Worm (Caenorhabditis elegans) whole organism, L4 larva: ENCODE results near the gene asp-15.

Source experiments
- F44E2.7 ChIP-seq: fragments of 200-800 bp; sonication (Bioruptor generic); IDR thresholded peaks from 2 replicates; pipeline ENCODE4 v2.1.2; 2022; ENCODE audit warnings: missing genetic modification characterization, missing compliant biosample characterization
- Y105C5A.15 ChIP-seq: fragments of 200-800 bp; sonication (Bioruptor generic); IDR thresholded peaks from 2 replicates; pipeline ENCODE4 v1.3.6; 2022; ENCODE audit warnings: missing genetic modification characterization, missing compliant biosample characterization
- Y75B8A.6 ChIP-seq: fragments of 200-800 bp; sonication (Bioruptor generic); IDR thresholded peaks from 2 replicates; pipeline ENCODE4 v1.3.6; 2022; ENCODE audit warnings: missing genetic modification reagents, missing genetic modification characterization, missing compliant biosample characterization
- ZK546.5 ChIP-seq, 2 experiments: sonication (generic microtip); optimal IDR thresholded peaks; 2 replicates each; lab custom pipeline; 2017; ENCODE audit warnings: missing biosample characterization in 2 of 2, missing genetic modification characterization in 2 of 2
- aha-1 ChIP-seq: fragments of 150-350 bp; peaks from one replicate; lab custom pipeline; 2014; ENCODE audit warnings: missing biosample characterization, missing genetic modification characterization
- ama-1 ChIP-seq: fragments of 150-350 bp; optimal IDR thresholded peaks from 2 replicates; lab custom pipeline; 2014; ENCODE audit warnings: inconsistent platforms, mixed read lengths
- arid-1 ChIP-seq: fragments of 200-800 bp; sonication (Bioruptor generic); conservative IDR thresholded peaks from 2 replicates; pipeline ENCODE4 v1.3.6; 2022; ENCODE audit warnings: missing genetic modification reagents, missing genetic modification characterization, missing compliant biosample characterization
- ceh-28 ChIP-seq: fragments of 150-350 bp; optimal IDR thresholded peaks from 2 replicates; lab custom pipeline; 2014; ENCODE audit warnings: missing biosample characterization, missing genetic modification reagents, missing genetic modification characterization
- ceh-32 ChIP-seq: sonication (generic microtip); optimal IDR thresholded peaks from 2 replicates; lab custom pipeline; 2016; ENCODE audit warnings: mild to moderate bottlenecking, missing genetic modification characterization, missing compliant biosample characterization; ENCODE audit not compliant: poor library complexity
- ceh-44 ChIP-seq: fragments of 200-800 bp; sonication (Bioruptor generic); IDR thresholded peaks from 2 replicates; pipeline ENCODE4 v1.3.6; 2022; ENCODE audit warnings: missing genetic modification reagents, missing genetic modification characterization, missing compliant biosample characterization
- ces-1 ChIP-seq: fragments of 150-350 bp; sonication (generic microtip); optimal IDR thresholded peaks from 4 replicates; lab custom pipeline; 2014; ENCODE audit warnings: missing biosample characterization, missing genetic modification reagents, missing genetic modification characterization
- ctbp-1 ChIP-seq: fragments of 200-800 bp; sonication (Bioruptor generic); IDR thresholded peaks from 2 replicates; pipeline ENCODE4 v1.3.6; 2022; ENCODE audit warnings: missing genetic modification reagents, missing genetic modification characterization, missing compliant biosample characterization
- daf-12 ChIP-seq: fragments of 150-350 bp; optimal IDR thresholded peaks from 2 replicates; lab custom pipeline; 2014; ENCODE audit warnings: missing biosample characterization, missing genetic modification reagents, missing genetic modification characterization
- daf-16 ChIP-seq, 3 experiments: sonication (generic microtip); optimal IDR thresholded peaks; 2 replicates each; lab custom pipeline; 2016 to 2017; ENCODE audit warnings: missing genetic modification characterization in 3 of 3, missing genetic modification reagents in 3 of 3, mild to moderate bottlenecking in 2 of 3, missing compliant biosample characterization in 2 of 3, missing biosample characterization in 1 of 3, moderate library complexity in 1 of 3
- dmd-6 ChIP-seq: fragments of 200-800 bp; sonication (Bioruptor generic); IDR thresholded peaks from 2 replicates; pipeline ENCODE4 v1.3.6; 2022; ENCODE audit warnings: missing genetic modification reagents, missing genetic modification characterization, missing compliant biosample characterization
- dmd-9 ChIP-seq: fragments of 200-800 bp; sonication (Bioruptor generic); IDR thresholded peaks from 2 replicates; pipeline ENCODE4 v1.3.6; 2022; ENCODE audit warnings: missing genetic modification reagents, missing genetic modification characterization, missing compliant biosample characterization
- dve-1 ChIP-seq: sonication (generic microtip); optimal IDR thresholded peaks from 2 replicates; lab custom pipeline; 2017; ENCODE audit warnings: antibody characterized with exemption, mild to moderate bottlenecking, missing genetic modification characterization, missing compliant biosample characterization; ENCODE audit not compliant: insufficient read depth
- egl-27 ChIP-seq: sonication (generic microtip); optimal IDR thresholded peaks from 3 replicates; lab custom pipeline; 2017; ENCODE audit warnings: missing biosample characterization, missing genetic modification reagents, missing genetic modification characterization
- egl-43 ChIP-seq: fragments of 200-800 bp; sonication (Bioruptor generic); IDR thresholded peaks from 2 replicates; pipeline ENCODE4 v1.3.6; 2022; ENCODE audit warnings: missing genetic modification reagents, missing genetic modification characterization, missing compliant biosample characterization
- gei-8 ChIP-seq: fragments of 200-800 bp; sonication (Bioruptor generic); optimal IDR thresholded peaks from 2 replicates; lab custom pipeline; 2018; ENCODE audit warnings: mild to moderate bottlenecking, missing genetic modification characterization, missing compliant biosample characterization
- hlh-11 ChIP-seq: fragments of 200-800 bp; sonication (Bioruptor generic); optimal IDR thresholded peaks from 2 replicates; lab custom pipeline; 2018; ENCODE audit warnings: mild to moderate bottlenecking, missing genetic modification characterization, missing compliant biosample characterization
- hlh-30 ChIP-seq: sonication (generic microtip); optimal IDR thresholded peaks from 2 replicates; lab custom pipeline; 2017; ENCODE audit warnings: antibody characterized with exemption, mild to moderate bottlenecking, missing genetic modification characterization, missing compliant biosample characterization; ENCODE audit not compliant: insufficient read depth
- jun-1 ChIP-seq: fragments of 150-350 bp; optimal IDR thresholded peaks from 2 replicates; lab custom pipeline; 2014; ENCODE audit warnings: missing biosample characterization, missing genetic modification reagents, missing genetic modification characterization
- lim-7 ChIP-seq: fragments of 200-800 bp; sonication (Bioruptor generic); IDR thresholded peaks from 2 replicates; pipeline ENCODE4 v1.3.6; 2022; ENCODE audit warnings: missing genetic modification characterization, missing compliant biosample characterization
- lin-1 ChIP-seq: fragments of 200-800 bp; sonication (Bioruptor generic); IDR thresholded peaks from 2 replicates; pipeline ENCODE4 v1.3.6; 2022; ENCODE audit warnings: missing genetic modification reagents, missing genetic modification characterization, missing compliant biosample characterization
- lin-13 ChIP-seq: fragments of 150-350 bp; optimal IDR thresholded peaks from 2 replicates; lab custom pipeline; 2014; ENCODE audit warnings: missing biosample characterization, missing genetic modification reagents, missing genetic modification characterization
- lin-38 ChIP-seq: fragments of 200-800 bp; sonication (Bioruptor generic); IDR thresholded peaks from 2 replicates; pipeline ENCODE4 v1.3.6; 2022; ENCODE audit warnings: missing genetic modification reagents, missing genetic modification characterization, missing compliant biosample characterization
- mdl-1 ChIP-seq, 2 experiments: fragments of 150-350 bp in 1 of 2; sonication (generic microtip) in 1 of 2; optimal IDR thresholded peaks; 2 replicates each; lab custom pipeline; 2014 to 2017; ENCODE audit warnings: missing biosample characterization in 2 of 2, missing genetic modification characterization in 2 of 2
- mdt-29 ChIP-seq: fragments of 200-800 bp; sonication (Bioruptor generic); IDR thresholded peaks from 2 replicates; pipeline ENCODE4 v1.3.6; 2022; ENCODE audit warnings: missing genetic modification reagents, missing genetic modification characterization, missing compliant biosample characterization
- mes-2 ChIP-seq: sonication (generic microtip); optimal IDR thresholded peaks from 2 replicates; lab custom pipeline; 2016; ENCODE audit warnings: missing genotype, mild to moderate bottlenecking, missing genetic modification characterization, missing compliant biosample characterization; ENCODE audit not compliant: poor library complexity, severe bottlenecking
- mxl-2 ChIP-seq: fragments of 200-800 bp; sonication (Bioruptor generic); conservative IDR thresholded peaks from 2 replicates; pipeline ENCODE4 v1.3.6; 2022; ENCODE audit warnings: missing genetic modification reagents, missing genetic modification characterization, missing compliant biosample characterization
- mxl-3 ChIP-seq: fragments of 200-800 bp; sonication (Bioruptor generic); optimal IDR thresholded peaks from 2 replicates; lab custom pipeline; 2018; ENCODE audit warnings: mild to moderate bottlenecking, missing genetic modification characterization, missing compliant biosample characterization
- nhr-102 ChIP-seq: sonication (generic microtip); optimal IDR thresholded peaks from 2 replicates; lab custom pipeline; 2016; ENCODE audit warnings: mild to moderate bottlenecking, missing genetic modification characterization, moderate library complexity, missing compliant biosample characterization
- nhr-28 ChIP-seq: fragments of 150-350 bp; optimal IDR thresholded peaks from 2 replicates; lab custom pipeline; 2014; ENCODE audit warnings: missing biosample characterization, missing genetic modification characterization
- nhr-6 ChIP-seq: fragments of 150-350 bp; optimal IDR thresholded peaks from 2 replicates; lab custom pipeline; 2014; ENCODE audit warnings: missing biosample characterization, missing genetic modification characterization
- nhr-77 ChIP-seq: fragments of 150-350 bp; optimal IDR thresholded peaks from 2 replicates; lab custom pipeline; 2014; ENCODE audit warnings: missing biosample characterization, missing genetic modification characterization
- php-3 ChIP-seq: fragments of 200-800 bp; sonication (Bioruptor generic); IDR thresholded peaks from 2 replicates; pipeline ENCODE4 v1.3.6; 2022; ENCODE audit warnings: missing genetic modification reagents, missing genetic modification characterization, missing compliant biosample characterization
- sdz-12 ChIP-seq: fragments of 200-800 bp; sonication (Bioruptor generic); optimal IDR thresholded peaks from 2 replicates; lab custom pipeline; 2018; ENCODE audit warnings: mild to moderate bottlenecking, missing genetic modification characterization, missing compliant biosample characterization
- set-16 ChIP-seq: fragments of 200-800 bp; sonication (Bioruptor generic); IDR thresholded peaks from 2 replicates; pipeline ENCODE4 v1.3.6; 2022; ENCODE audit warnings: missing genetic modification reagents, missing genetic modification characterization, missing compliant biosample characterization
- skn-1 ChIP-seq: fragments of 150-350 bp; optimal IDR thresholded peaks from 2 replicates; lab custom pipeline; 2014; ENCODE audit warnings: missing biosample characterization, missing genetic modification characterization
- spr-1 ChIP-seq: sonication (generic microtip); optimal IDR thresholded peaks from 2 replicates; lab custom pipeline; 2016; ENCODE audit warnings: mild to moderate bottlenecking, missing genetic modification characterization, missing compliant biosample characterization
- unc-130 ChIP-seq: sonication (generic microtip); optimal IDR thresholded peaks from 2 replicates; lab custom pipeline; 2016; ENCODE audit warnings: missing genetic modification reagents, missing genetic modification characterization, missing compliant biosample characterization
- unc-62 ChIP-seq, 3 experiments: fragments of 150-350 bp in 1 of 3; sonication (generic microtip); optimal IDR thresholded peaks in 2 of 3; peaks in 1 of 3; 1 replicate in 1 of 3; 2 replicates in 2 of 3; lab custom pipeline; 2014 to 2017; ENCODE audit warnings: missing biosample characterization in 3 of 3, missing genetic modification characterization in 3 of 3, missing genetic modification reagents in 3 of 3, missing genotype in 1 of 3
- zfp-3 ChIP-seq: fragments of 200-800 bp; sonication (Bioruptor generic); conservative IDR thresholded peaks from 2 replicates; pipeline ENCODE4 v1.3.6; 2022; ENCODE audit warnings: missing genetic modification reagents, missing genetic modification characterization, missing compliant biosample characterization

The asp-15 gene

ce11 chrV:19050438-19050837, 5.8 kb upstream of the asp-15 start, which contains the start of gene asp-1:
Gene asp-1, minus strand, starts transcription at chrV:19050752.
- TF ChIP-seq skn-1 (tag; lab: Kevin White, UChicago) (no peak), F44E2.7 (peak; percentile 68; the same call in 1 of the 2 replicates), spr-1 (tag; lab: Kevin White, UChicago) (peak; percentile 24), arid-1 (peak; percentile 63; the same call in 1 of the 2 replicates), lin-13 (GFP tag; lab: Kevin White, UChicago) (peak; percentile 41), Y75B8A.6 (GFP tag; lab: Robert Waterston, UW) (no peak), egl-43 (GFP tag; lab: Robert Waterston, UW) (peak; percentile 69), mxl-3 (GFP tag; lab: Kevin White, UChicago) (peak; percentile 26), mdl-1 (tag; optimal IDR thresholded peaks at IDR 0.05; lab: Kevin White, UChicago) (no peak), ZK546.5 (tag; optimal IDR thresholded peaks at IDR 0.05; lab: Kevin White, UChicago) (no peak), lin-1 (GFP tag; lab: Robert Waterston, UW) (no peak), ctbp-1 (GFP tag; lab: Robert Waterston, UW) (no peak), unc-62 (GFP tag; optimal IDR thresholded peaks at IDR 0.05 in 1 of 2; lab: Kevin White, UChicago) (peak in 1 of 2 experiments; percentile 75), unc-62 (tag; optimal IDR thresholded peaks at IDR 0.05; lab: Kevin White, UChicago) (no peak), dmd-6 (GFP tag; lab: Robert Waterston, UW) (peak; percentile 7; the same call in 1 of the 2 replicates), set-16 (GFP tag; lab: Robert Waterston, UW) (peak; percentile 49; the same call in 1 of the 2 replicates), ces-1 (GFP tag; lab: Kevin White, UChicago) (no peak), php-3 (GFP tag; lab: Robert Waterston, UW) (0 out of 2 replicates have a peak, but pooled peaks have one; percentile 25)

ce11 chrV:19049140-19050092, 4.8 kb upstream of the asp-15 start:
- TF ChIP-seq daf-12 (tag; lab: Kevin White, UChicago) (no peak), nhr-6 (tag; lab: Kevin White, UChicago) (no peak), daf-16 (GFP tag; optimal IDR thresholded peaks at IDR 0.05; lab: Kevin White, UChicago) (no peak), daf-16 (tag; optimal IDR thresholded peaks at IDR 0.05; lab: Kevin White, UChicago) (peak; percentile 84), nhr-77 (tag; lab: Kevin White, UChicago) (peak; percentile 29), hlh-11 (tag; lab: Kevin White, UChicago) (peak; percentile 46), ctbp-1 (GFP tag; lab: Robert Waterston, UW) (no peak), ama-1 (lab: Kevin White, UChicago) (no peak), jun-1 (tag; lab: Kevin White, UChicago) (no peak), dmd-9 (GFP tag; lab: Robert Waterston, UW) (no peak), arid-1 (no peak), unc-130 (GFP tag; lab: Kevin White, UChicago) (no peak), nhr-102 (tag; lab: Kevin White, UChicago) (peak; percentile 22), aha-1 (tag; lab: Kevin White, UChicago) (peak; percentile 91), dve-1 (tag; lab: Kevin White, UChicago) (peak; percentile 80), gei-8 (no peak), lin-38 (no peak), ceh-28 (tag; lab: Kevin White, UChicago) (no peak), mdt-29 (GFP tag; lab: Robert Waterston, UW) (no peak), spr-1 (tag; lab: Kevin White, UChicago) (no peak), ceh-32 (tag; lab: Kevin White, UChicago) (no peak), zfp-3 (GFP tag; lab: Robert Waterston, UW) (peak; percentile 83; the same call in 1 of the 2 replicates), hlh-30 (tag; lab: Kevin White, UChicago) (no peak), mes-2 (tag; lab: Kevin White, UChicago) (peak; percentile 61), dmd-6 (GFP tag; lab: Robert Waterston, UW) (peak; percentile 29; the same call in 1 of the 2 replicates), lim-7 (GFP tag; lab: Robert Waterston, UW) (no peak), mxl-2 (GFP tag; lab: Robert Waterston, UW) (no peak), sdz-12 (no peak), nhr-28 (tag; lab: Kevin White, UChicago) (no peak), ceh-44 (GFP tag; lab: Robert Waterston, UW) (no peak), egl-27 (tag; lab: Kevin White, UChicago) (no peak), Y105C5A.15 (no peak)
